Worm (Caenorhabditis elegans) whole organism, L4/young adult: ENCODE results near the gene F45G2.8.

Experiments used
- W03F9.2 ChIP-seq: fragments of 150-350 bp; optimal IDR thresholded peaks from 2 replicates; lab custom pipeline; 2014; ENCODE audit warnings: missing biosample characterization, missing genetic modification characterization
- dao-5 ChIP-seq: sonication (generic microtip); optimal IDR thresholded peaks from 2 replicates; lab custom pipeline; 2016; ENCODE audit warnings: missing genotype, missing genetic modification characterization, moderate library complexity, missing compliant biosample characterization
- him-1 ChIP-seq: sonication (generic microtip); optimal IDR thresholded peaks from 2 replicates; lab custom pipeline; 2016; ENCODE audit warnings: missing genotype, missing genetic modification reagents, missing genetic modification characterization, missing compliant biosample characterization

DNA sequence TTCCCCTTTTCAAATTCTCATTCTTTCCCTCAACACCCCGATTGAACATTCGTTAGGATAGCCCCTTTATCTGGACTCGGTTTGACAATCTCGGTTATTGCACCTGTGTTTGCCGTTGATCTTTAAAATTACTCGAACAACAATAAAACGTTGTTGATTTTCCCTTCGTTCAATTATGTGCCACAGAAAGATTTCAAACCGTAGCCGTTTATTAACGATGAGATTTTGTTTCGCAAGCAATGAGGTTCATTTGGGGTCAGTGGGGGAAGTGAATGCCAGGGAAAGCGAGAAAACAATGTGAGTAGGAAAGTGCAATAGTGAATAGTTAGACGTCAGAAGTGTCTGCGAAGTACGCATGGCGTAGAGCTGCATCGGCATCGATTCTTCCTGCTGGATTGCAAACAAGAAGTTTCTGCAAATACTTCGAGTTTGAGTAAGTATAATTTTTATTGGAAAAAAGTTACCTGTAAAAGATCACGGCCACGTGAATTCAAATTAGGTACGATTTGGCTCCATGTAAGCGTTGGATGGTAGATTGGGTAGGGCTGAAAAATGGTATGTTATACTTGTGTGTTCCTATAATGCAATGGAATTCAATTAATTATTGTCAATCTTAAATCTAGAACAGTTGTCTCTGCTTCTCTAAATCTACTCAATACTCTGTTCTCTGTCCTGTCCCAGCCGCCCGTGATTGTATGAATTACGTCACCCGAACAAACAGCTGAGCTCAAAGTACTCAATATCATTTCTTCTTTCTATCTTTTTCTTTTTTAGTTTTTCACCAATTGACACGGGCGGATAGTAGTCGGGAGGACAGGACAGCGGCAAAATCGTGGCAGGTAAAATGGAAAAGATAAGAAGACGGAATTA, 29.3 kb upstream of the F45G2.8 start, which contains the start of gene kel-3:
- TF ChIP-seq him-1 (tag; lab: Kevin White, UChicago) (peak; percentile 41), W03F9.2 (tag; lab: Kevin White, UChicago) (peak; percentile 40), dao-5 (tag; lab: Kevin White, UChicago) (peak; percentile 75)
